Worm (Caenorhabditis elegans): ENCODE results near the gene ttr-16.
A peak's percentile ranks its signal among the peaks of the same experiment; 100 is the strongest.

ttr-16 gene

ce11 chrIV:11063962-11064361, at the start of gene ttr-16:
Gene ttr-16, minus strand, starts transcription at chrIV:11064137.
- peak; percentile 88 for TF ChIP-seq unc-55 (GFP tag; optimal IDR thresholded peaks at IDR 0.05)
- no peak for TF ChIP-seq madf-2 (tag; optimal IDR thresholded peaks at IDR 0.05)
- no peak for TF ChIP-seq lin-11 (tag; optimal IDR thresholded peaks at IDR 0.05)
- TF ChIP-seq mec-3 (tag; optimal IDR thresholded peaks at IDR 0.05; ENCODE audit: borderline replicate concordance) = no peak
- peak; percentile 77 for TF ChIP-seq nfya-1 (tag; optimal IDR thresholded peaks at IDR 0.05)
- no peak for TF ChIP-seq ceh-14 (tag; optimal IDR thresholded peaks at IDR 0.05)
- no peak for TF ChIP-seq pha-4 (tag; optimal IDR thresholded peaks at IDR 0.05)
- TF ChIP-seq T23F11.4 (GFP tag; optimal IDR thresholded peaks at IDR 0.05) = no peak
- TF ChIP-seq syd-9 (tag; optimal IDR thresholded peaks at IDR 0.05) = no peak
- TF ChIP-seq ceh-18 (tag; optimal IDR thresholded peaks at IDR 0.05) = peak; percentile 30
- no peak for TF ChIP-seq fkh-6 (tag; optimal IDR thresholded peaks at IDR 0.05)
- no peak for TF ChIP-seq unc-86 (tag; optimal IDR thresholded peaks at IDR 0.05)

- TF ChIP-seq ceh-24 (tag; optimal IDR thresholded peaks at IDR 0.05) = no peak
- no peak for TF ChIP-seq ceh-9 (tag; optimal IDR thresholded peaks at IDR 0.05)
- TF ChIP-seq pat-9 (tag; optimal IDR thresholded peaks at IDR 0.05) = no peak
- TF ChIP-seq mec-3 (tag; optimal IDR thresholded peaks at IDR 0.05; ENCODE audit: borderline replicate concordance) = no peak
- no peak for TF ChIP-seq nfya-1 (tag; optimal IDR thresholded peaks at IDR 0.05)
- TF ChIP-seq lin-11 (tag; optimal IDR thresholded peaks at IDR 0.05) = no peak
- no peak for TF ChIP-seq pros-1 (tag; optimal IDR thresholded peaks at IDR 0.05)
- TF ChIP-seq hlh-6 (tag; optimal IDR thresholded peaks at IDR 0.05) = no peak
- no peak for TF ChIP-seq madf-2 (tag; optimal IDR thresholded peaks at IDR 0.05)
- TF ChIP-seq fax-1 (tag; optimal IDR thresholded peaks at IDR 0.05) = no peak
- TF ChIP-seq hlh-13 (GFP tag; optimal IDR thresholded peaks at IDR 0.05) = no peak
- TF ChIP-seq ceh-22 (tag; optimal IDR thresholded peaks at IDR 0.05) = no peak
- TF ChIP-seq fkh-10 (GFP tag; optimal IDR thresholded peaks at IDR 0.05) = no peak
- TF ChIP-seq ama-1 (optimal IDR thresholded peaks at IDR 0.05) = no peak
- no peak for TF ChIP-seq ceh-34 (tag; optimal IDR thresholded peaks at IDR 0.05)
- TF ChIP-seq ceh-14 (tag; optimal IDR thresholded peaks at IDR 0.05) = no peak
- no peak for TF ChIP-seq ceh-31 (tag; optimal IDR thresholded peaks at IDR 0.05)
Measured at ce11 chrIV:11112641-11113040, 48.7 kb upstream of the ttr-16 start, which contains the start of gene clc-9. Gene clc-9, plus strand, starts transcription at chrIV:11112941.

ce11 chrIV:11111898-11112297, 48.0 kb upstream of the ttr-16 start:
- no peak for TF ChIP-seq pat-9 (tag; optimal IDR thresholded peaks at IDR 0.05)
- no peak for TF ChIP-seq ceh-9 (tag; optimal IDR thresholded peaks at IDR 0.05)
- TF ChIP-seq syd-9 (tag; optimal IDR thresholded peaks at IDR 0.05) = no peak
- no peak for TF ChIP-seq elt-2 (tag; optimal IDR thresholded peaks at IDR 0.05)
- no peak for TF ChIP-seq dve-1 (tag; optimal IDR thresholded peaks at IDR 0.05)
- TF ChIP-seq C38D4.7 (GFP tag; optimal IDR thresholded peaks at IDR 0.05) = no peak
- TF ChIP-seq lim-6 (tag; optimal IDR thresholded peaks at IDR 0.05) = no peak
- no peak for TF ChIP-seq sox-2 (GFP tag; IDR thresholded peaks at IDR 0.05)
- TF ChIP-seq hlh-6 (tag; optimal IDR thresholded peaks at IDR 0.05) = no peak
- TF ChIP-seq pros-1 (tag; optimal IDR thresholded peaks at IDR 0.05) = no peak
- TF ChIP-seq ama-1 (optimal IDR thresholded peaks at IDR 0.05) = no peak
- no peak for TF ChIP-seq unc-3 (GFP tag; conservative IDR thresholded peaks at IDR 0.05)
- TF ChIP-seq unc-3 (tag; optimal IDR thresholded peaks at IDR 0.05) = no peak
- TF ChIP-seq hlh-15 (tag; optimal IDR thresholded peaks at IDR 0.05) = no peak
- no peak for TF ChIP-seq che-1 (tag; optimal IDR thresholded peaks at IDR 0.05)
- no peak for TF ChIP-seq nhr-232 (tag; optimal IDR thresholded peaks at IDR 0.05)
- no peak for TF ChIP-seq tbx-2 (tag; optimal IDR thresholded peaks at IDR 0.05)
- TF ChIP-seq Y22D7AL.16 (tag; optimal IDR thresholded peaks at IDR 0.05) = no peak
- no peak for TF ChIP-seq ceh-31 (tag; optimal IDR thresholded peaks at IDR 0.05)
- no peak for TF ChIP-seq rnt-1 (tag; optimal IDR thresholded peaks at IDR 0.05)
- no peak for TF ChIP-seq ztf-16 (tag; optimal IDR thresholded peaks at IDR 0.05)

Measured in whole organism, late embryonic.